Fruit fly (Drosophila melanogaster) whole organism, embryonic: ENCODE measurements around the gene CG9837.
A peak's percentile ranks its signal among the peaks of the same experiment; 100 is the strongest.

Source experiments
- Aef1 ChIP-seq: fragments of 200-800 bp; sonication (Bioruptor generic); IDR thresholded peaks from 3 replicates; pipeline ENCODE4 v1.3.6; 2022; ENCODE audit warnings: missing biosample characterization, missing genetic modification characterization
- CG1024 ChIP-seq: fragments of 200-800 bp; sonication (Bioruptor generic); IDR thresholded peaks from 2 replicates; pipeline ENCODE4 v1.3.6; 2022; ENCODE audit warnings: missing biosample characterization, missing genetic modification characterization
- CG10274 ChIP-seq: fragments of 200-800 bp; sonication (Bioruptor generic); optimal IDR thresholded peaks from 3 replicates; lab custom pipeline; 2017; ENCODE audit warnings: missing biosample characterization, mild to moderate bottlenecking, missing genetic modification characterization
- CG12769 ChIP-seq: fragments of 200-800 bp; sonication (Bioruptor generic); optimal IDR thresholded peaks from 2 replicates; lab custom pipeline; 2019; ENCODE audit warnings: missing biosample characterization, mild to moderate bottlenecking, missing genetic modification characterization, moderate library complexity
- CG13775 ChIP-seq: fragments of 200-800 bp; sonication (Bioruptor generic); optimal IDR thresholded peaks from 3 replicates; lab custom pipeline; 2017; ENCODE audit warnings: missing biosample characterization, mild to moderate bottlenecking, missing genetic modification characterization
- CG14965 ChIP-seq: fragments of 200-800 bp; sonication (Bioruptor generic); optimal IDR thresholded peaks from 2 replicates; lab custom pipeline; 2016; ENCODE audit warnings: missing biosample characterization, missing genetic modification characterization, borderline replicate concordance
- CG15269 ChIP-seq: fragments of 200-800 bp; sonication (Bioruptor generic); optimal IDR thresholded peaks from 2 replicates; lab custom pipeline; 2018; ENCODE audit warnings: missing biosample characterization, mild to moderate bottlenecking, missing genetic modification characterization, moderate library complexity
- CG15479 ChIP-seq: fragments of 200-800 bp; sonication (Bioruptor generic); optimal IDR thresholded peaks from 3 replicates; lab custom pipeline; 2019; ENCODE audit warnings: missing biosample characterization, mild to moderate bottlenecking, missing genetic modification characterization, moderate library complexity
- CG17359 ChIP-seq: fragments of 200-800 bp; sonication (Bioruptor generic); optimal IDR thresholded peaks from 3 replicates; lab custom pipeline; 2018; ENCODE audit warnings: missing biosample characterization, mild to moderate bottlenecking, missing genetic modification characterization, moderate library complexity
- CG17385 ChIP-seq: fragments of 200-800 bp; sonication (Bioruptor generic); optimal IDR thresholded peaks from 3 replicates; lab custom pipeline; 2018; ENCODE audit warnings: missing biosample characterization, mild to moderate bottlenecking, missing genetic modification characterization
- CG2678 ChIP-seq: fragments of 200-800 bp; sonication (Bioruptor generic); optimal IDR thresholded peaks from 3 replicates; lab custom pipeline; 2019; ENCODE audit warnings: missing biosample characterization, mild to moderate bottlenecking, missing genetic modification characterization, moderate library complexity
- CG32767 ChIP-seq: fragments of 200-800 bp; sonication (Bioruptor generic); IDR thresholded peaks from 2 replicates; pipeline ENCODE4 v1.3.6; 2022; ENCODE audit warnings: missing biosample characterization, missing genetic modification characterization
- CG32772 ChIP-seq: fragments of 200-800 bp; sonication (Bioruptor generic); IDR thresholded peaks from 2 replicates; pipeline ENCODE4 v1.3.6; 2022; ENCODE audit warnings: missing biosample characterization, missing genetic modification characterization
- CG3726 ChIP-seq: fragments of 200-800 bp; sonication (Bioruptor generic); IDR thresholded peaks from 3 replicates; pipeline ENCODE4, ENCODE4 v1.3.6; 2022; ENCODE audit warnings: missing biosample characterization, missing genetic modification characterization
- CG6791 ChIP-seq: fragments of 200-800 bp; sonication (Bioruptor generic); IDR thresholded peaks from 3 replicates; pipeline ENCODE4 v1.3.6; 2022; ENCODE audit warnings: missing biosample characterization, missing genetic modification characterization; ENCODE audit not compliant: partially characterized antibody
- CG8359 ChIP-seq: fragments of 200-800 bp; sonication (Bioruptor generic); optimal IDR thresholded peaks from 2 replicates; lab custom pipeline; 2017; ENCODE audit warnings: missing biosample characterization, mild to moderate bottlenecking, missing genetic modification characterization, borderline replicate concordance
- CG8388 ChIP-seq: fragments of 200-800 bp; sonication (Bioruptor generic); optimal IDR thresholded peaks from 2 replicates; lab custom pipeline; 2019; ENCODE audit warnings: missing biosample characterization, mild to moderate bottlenecking, missing genetic modification characterization, moderate library complexity
- CG9932 ChIP-seq: fragments of 200-800 bp; sonication (Bioruptor generic); IDR thresholded peaks from 2 replicates; pipeline ENCODE4 v1.3.6; 2022; ENCODE audit warnings: missing biosample characterization, missing genetic modification characterization
- CTCF ChIP-seq: fragments of 200-800 bp; sonication (Bioruptor generic); optimal IDR thresholded peaks from 2 replicates; lab custom pipeline; 2017; ENCODE audit warnings: missing biosample characterization, mild to moderate bottlenecking, missing genetic modification characterization, moderate library complexity
- Dll ChIP-seq: fragments of 200-800 bp; sonication (Bioruptor generic); IDR thresholded peaks from 4 replicates; pipeline ENCODE4 v1.3.6; 2022; ENCODE audit warnings: missing biosample characterization, missing genetic modification characterization; ENCODE audit not compliant: partially characterized antibody
- HLHmδ ChIP-seq: fragments of 200-800 bp; sonication (Bioruptor generic); optimal IDR thresholded peaks from 2 replicates; lab custom pipeline; 2018; ENCODE audit warnings: missing biosample characterization, mild to moderate bottlenecking, missing genetic modification characterization, moderate library complexity
- Hmr ChIP-seq: fragments of 200-800 bp; sonication (Bioruptor generic); optimal IDR thresholded peaks from 3 replicates; lab custom pipeline; 2017; ENCODE audit warnings: mild to moderate bottlenecking, missing biosample characterization, missing genetic modification reagents, missing genetic modification characterization
- NfI ChIP-seq: fragments of 200-800 bp; sonication (Bioruptor generic); optimal IDR thresholded peaks from 3 replicates; lab custom pipeline; 2018; ENCODE audit warnings: missing biosample characterization, mild to moderate bottlenecking, missing genetic modification characterization, moderate library complexity
- Poxn ChIP-seq: fragments of 200-800 bp; sonication (Bioruptor generic); IDR thresholded peaks from 2 replicates; pipeline ENCODE4 v1.3.6; 2022; ENCODE audit warnings: missing biosample characterization, missing genetic modification characterization
- Scr ChIP-seq: fragments of 200-800 bp; sonication (Bioruptor generic); IDR thresholded peaks from 2 replicates; pipeline ENCODE4 v1.3.6; 2022; ENCODE audit warnings: missing biosample characterization, missing genetic modification characterization; ENCODE audit not compliant: partially characterized antibody
- Sry-β ChIP-seq: fragments of 200-800 bp; sonication (Bioruptor generic); optimal IDR thresholded peaks from 2 replicates; lab custom pipeline; 2018; ENCODE audit warnings: missing biosample characterization, mild to moderate bottlenecking, missing genetic modification characterization, moderate library complexity
- Taf1 ChIP-seq: fragments of 200-800 bp; sonication (Bioruptor generic); IDR thresholded peaks from 2 replicates; pipeline ENCODE4 v1.3.6; 2022; ENCODE audit warnings: missing biosample characterization, missing genetic modification characterization
- Trl ChIP-seq, 3 experiments: fragments of >200 bp in 2 of 3; fragments of 200-800 bp in 1 of 3; sonication (Bioruptor generic) in 1 of 3; optimal IDR thresholded peaks; 2 replicates in 1 of 3; 3 replicates in 2 of 3; lab custom pipeline; 2016 to 2017; ENCODE audit warnings: missing biosample characterization in 1 of 3, missing genetic modification characterization in 1 of 3
- Usf ChIP-seq: fragments of 200-800 bp; sonication (Bioruptor generic); optimal IDR thresholded peaks from 2 replicates; lab custom pipeline; 2017; ENCODE audit warnings: missing genotype, missing biosample characterization, missing genetic modification characterization
- Xrp1 ChIP-seq: fragments of 200-800 bp; sonication (Bioruptor generic); IDR thresholded peaks from 2 replicates; pipeline ENCODE4 v1.3.6; 2022; ENCODE audit warnings: missing biosample characterization, missing genetic modification characterization
- YL-1 ChIP-seq: fragments of 200-800 bp; sonication (Bioruptor generic); optimal IDR thresholded peaks from 3 replicates; lab custom pipeline; 2017; ENCODE audit warnings: missing biosample characterization, mild to moderate bottlenecking, missing genetic modification characterization
- amos ChIP-seq: fragments of 200-800 bp; sonication (Bioruptor generic); IDR thresholded peaks from 2 replicates; pipeline ENCODE4 v1.3.6; 2022; ENCODE audit warnings: missing biosample characterization, missing genetic modification characterization; ENCODE audit not compliant: partially characterized antibody
- az2 ChIP-seq: fragments of 200-800 bp; sonication (Bioruptor generic); optimal IDR thresholded peaks from 3 replicates; lab custom pipeline; 2016; ENCODE audit warnings: missing biosample characterization, missing genetic modification characterization
- dan ChIP-seq: fragments of 200-800 bp; sonication (Bioruptor generic); IDR thresholded peaks from 2 replicates; pipeline ENCODE4 v1.3.6; 2022; ENCODE audit warnings: missing biosample characterization, missing genetic modification characterization
- dmrt11E ChIP-seq: fragments of 200-800 bp; sonication (Bioruptor generic); optimal IDR thresholded peaks from 3 replicates; lab custom pipeline; 2018; ENCODE audit warnings: missing biosample characterization, mild to moderate bottlenecking, missing genetic modification characterization, moderate library complexity
- dpn ChIP-seq, 2 experiments: fragments of 200-800 bp; sonication (Bioruptor generic); optimal IDR thresholded peaks; 3 replicates each; lab custom pipeline; 2016; ENCODE audit warnings: missing biosample characterization in 2 of 2, missing genetic modification characterization in 2 of 2
- en ChIP-seq: fragments of 200-800 bp; sonication (Bioruptor generic); optimal IDR thresholded peaks from 2 replicates; lab custom pipeline; 2016; ENCODE audit warnings: missing biosample characterization, missing genetic modification characterization
- fd3F ChIP-seq: fragments of 200-800 bp; sonication (Bioruptor generic); optimal IDR thresholded peaks from 2 replicates; lab custom pipeline; 2018; ENCODE audit warnings: missing biosample characterization, mild to moderate bottlenecking, missing genetic modification characterization, moderate library complexity
- grau ChIP-seq: fragments of 200-800 bp; optimal IDR thresholded peaks from 3 replicates; lab custom pipeline; 2019; ENCODE audit warnings: missing biosample characterization, mild to moderate bottlenecking, missing genetic modification characterization, moderate library complexity
- grn ChIP-seq: fragments of 200-800 bp; sonication (Bioruptor generic); optimal IDR thresholded peaks from 3 replicates; lab custom pipeline; 2017; ENCODE audit warnings: missing biosample characterization, missing genetic modification characterization
- hth ChIP-seq: fragments of >200 bp; optimal IDR thresholded peaks from 2 replicates; lab custom pipeline; 2017; ENCODE audit warnings: inconsistent platforms
- mirr ChIP-seq: fragments of 200-800 bp; sonication (Bioruptor generic); optimal IDR thresholded peaks from 3 replicates; lab custom pipeline; 2018; ENCODE audit warnings: missing biosample characterization, mild to moderate bottlenecking, missing genetic modification characterization
- nau ChIP-seq: fragments of 200-800 bp; sonication (Bioruptor generic); optimal IDR thresholded peaks from 3 replicates; lab custom pipeline; 2017; ENCODE audit warnings: missing biosample characterization, mild to moderate bottlenecking, missing genetic modification characterization, missing genetic modification reagents
- pan ChIP-seq, 4 experiments: fragments of >200 bp in 3 of 4; fragments of 200-800 bp in 1 of 4; sonication (Bioruptor generic) in 1 of 4; optimal IDR thresholded peaks in 3 of 4; IDR thresholded peaks in 1 of 4; 2 replicates each; pipeline versions ENCODE4 v1.3.6 to Lab custom; 2017 to 2022; ENCODE audit warnings: missing biosample characterization in 2 of 4, missing genetic modification characterization in 2 of 4, mixed read lengths in 1 of 4
- pho ChIP-seq: fragments of 200-800 bp; sonication (Bioruptor generic); optimal IDR thresholded peaks from 2 replicates; lab custom pipeline; 2016; ENCODE audit warnings: missing biosample characterization, missing genetic modification characterization
- scrt ChIP-seq: fragments of 200-800 bp; sonication (Bioruptor generic); optimal IDR thresholded peaks from 2 replicates; lab custom pipeline; 2018; ENCODE audit warnings: missing biosample characterization, mild to moderate bottlenecking, missing genetic modification characterization, moderate library complexity
- tgo ChIP-seq: fragments of 200-800 bp; sonication (Bioruptor generic); IDR thresholded peaks from 3 replicates; pipeline ENCODE4 v1.3.6; 2022; ENCODE audit warnings: missing biosample characterization, missing genetic modification characterization
- vnd ChIP-seq: fragments of 200-800 bp; sonication (Bioruptor generic); IDR thresholded peaks from 3 replicates; pipeline ENCODE4 v1.3.6; 2022; ENCODE audit warnings: missing biosample characterization, missing genetic modification characterization; ENCODE audit not compliant: partially characterized antibody

The CG9837 gene

dm6 chr3R:8846154-8846648, 32.8 kb upstream of the CG9837 start (continued):
- TF ChIP-seq CG8388 (GFP tag; lab: Kevin White, UChicago) (peak; percentile 15), CG15269 (tag; lab: Kevin White, UChicago) (peak; percentile 58), Xrp1 (GFP tag; lab: Robert Waterston, UW) (peak; percentile 54), HLHmδ (GFP tag; lab: Kevin White, UChicago) (peak; percentile 93), Usf (GFP tag; lab: Kevin White, UChicago) (no peak), CG10274 (GFP tag; lab: Kevin White, UChicago) (no peak), CG1024 (GFP tag; lab: Robert Waterston, UW) (0 out of 2 replicates have a peak, but pooled peaks have one; percentile 19), nau (GFP tag; lab: Kevin White, UChicago) (peak; percentile 58), mirr (peak; percentile 83), CG17385 (GFP tag; lab: Kevin White, UChicago) (peak; percentile 35), CG12769 (peak; percentile 82), CG32767 (GFP tag; lab: Robert Waterston, UW) (peak; percentile 40; the same call in 1 of the 2 replicates), CG8359 (peak; percentile 16), CG15479 (peak; percentile 67), dmrt11E (tag; lab: Kevin White, UChicago) (peak; percentile 21), dan (GFP tag; lab: Robert Waterston, UW) (no peak), CG2678 (peak; percentile 63), CG6791 (GFP tag; lab: Robert Waterston, UW) (peak; percentile 66; the same call in 2 of the 3 replicates), scrt (GFP tag; lab: Kevin White, UChicago) (peak; percentile 57), Poxn (no peak), en (no peak), hth (lab: Kevin White, UChicago) (no peak), az2 (no peak), grn (GFP tag; lab: Kevin White, UChicago) (peak; percentile 76), pan (optimal IDR thresholded peaks at IDR 0.05; lab: Kevin White, UChicago) (no peak), pan (GFP tag; optimal IDR thresholded peaks at IDR 0.05 in 1 of 2, IDR thresholded peaks at IDR 0.05 in 1 of 2) (peak in 1 of 2 experiments; percentile 48), Scr (peak; percentile 21; the same call in 1 of the 2 replicates), amos (GFP tag; lab: Robert Waterston, UW) (no peak), CG3726 (no peak; the same call in 2 of the 3 replicates), Dll (0 out of 4 replicates have a peak, but pooled peaks have one; percentile 26), NfI (GFP tag; lab: Kevin White, UChicago) (peak; percentile 21), Taf1 (GFP tag; lab: Robert Waterston, UW) (no peak), Aef1 (no peak), pho (peak; percentile 36), CG17359 (peak; percentile 56), Trl (optimal IDR thresholded peaks at IDR 0.05; lab: Kevin White, UChicago) (peak in 1 of 2 experiments; percentile 28), Trl (GFP tag; optimal IDR thresholded peaks at IDR 0.05; lab: Kevin White, UChicago) (peak; percentile 39), YL-1 (GFP tag; lab: Kevin White, UChicago) (peak; percentile 49), dpn (GFP tag; optimal IDR thresholded peaks at IDR 0.05; lab: Kevin White, UChicago) (peak; percentile 8 to 49), CG14965 (no peak), grau (tag; lab: Kevin White, UChicago) (peak; percentile 52), CG13775 (GFP tag; lab: Kevin White, UChicago) (peak; percentile 8), CTCF (GFP tag; lab: Kevin White, UChicago) (no peak), fd3F (GFP tag; lab: Kevin White, UChicago) (no peak), CG9932 (peak; percentile 34; the same call in 1 of the 2 replicates), vnd (GFP tag; lab: Robert Waterston, UW) (no peak), CG32772 (no peak), Hmr (GFP tag; lab: Kevin White, UChicago) (peak; percentile 77), tgo (GFP tag; lab: Robert Waterston, UW) (peak; percentile 23; the same call in 1 of the 3 replicates), Sry-β (GFP tag; lab: Kevin White, UChicago) (no peak)
